Worm (Caenorhabditis elegans): ENCODE data around the gene C32D5.8.
A peak's percentile ranks its signal among the peaks of the same experiment; 100 is the strongest.

Gene C32D5.8

ce11 chrII:6344513-6344912, 1.3 kb downstream of the C32D5.8 start:
- TF ChIP-seq nhr-25 (tag; optimal IDR thresholded peaks at IDR 0.05): no peak
- TF ChIP-seq R02D3.7 (tag; optimal IDR thresholded peaks at IDR 0.05): no peak

DNA sequence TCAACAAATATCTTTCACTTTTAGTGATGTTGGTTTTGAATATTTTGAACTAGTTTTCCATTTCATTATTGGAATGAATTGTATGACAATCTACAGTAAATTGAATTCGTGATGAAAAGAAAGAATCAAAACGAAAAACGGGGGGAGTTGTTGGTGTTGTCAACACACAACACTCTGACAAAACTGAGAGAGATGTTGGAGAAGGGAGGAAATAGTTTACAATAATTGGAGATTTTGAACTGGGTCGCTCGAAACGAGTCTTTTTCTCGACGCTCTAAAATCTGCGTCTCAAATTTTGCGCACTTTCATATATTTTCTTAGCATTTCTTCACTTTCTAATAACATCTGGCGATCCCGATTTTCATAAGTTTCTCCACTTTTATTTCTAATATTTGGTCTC, 1.9 kb downstream of the C32D5.8 start, which contains the start of gene txt-18:
txt-18 (plus strand) TSS at position 180 of the 400 bp plus-strand sequence.
- peak; percentile 6 for TF ChIP-seq ztf-4 (tag; optimal IDR thresholded peaks at IDR 0.05)
- peak in 1 of 2 experiments; percentile 34 for TF ChIP-seq lsy-2 (tag; optimal IDR thresholded peaks at IDR 0.05)
- no peak for TF ChIP-seq zag-1 (tag; optimal IDR thresholded peaks at IDR 0.05)
- TF ChIP-seq sma-9 (GFP tag; optimal IDR thresholded peaks at IDR 0.05): peak; percentile 48
- no peak for TF ChIP-seq sma-9 (tag; optimal IDR thresholded peaks at IDR 0.05)
- TF ChIP-seq egl-27 (tag; optimal IDR thresholded peaks at IDR 0.05): peak; percentile 17
- TF ChIP-seq nhr-25 (tag; optimal IDR thresholded peaks at IDR 0.05): peak; percentile 72
- TF ChIP-seq crh-2 (tag; optimal IDR thresholded peaks at IDR 0.05): peak; percentile 9
- no peak for TF ChIP-seq R02D3.7 (tag; optimal IDR thresholded peaks at IDR 0.05)
- peak; percentile 72 for TF ChIP-seq blmp-1 (tag; optimal IDR thresholded peaks at IDR 0.05; ENCODE audit: insufficient read depth)
- TF ChIP-seq nhr-21 (tag; optimal IDR thresholded peaks at IDR 0.05): peak; percentile 39
- TF ChIP-seq ztf-1 (GFP tag; conservative IDR thresholded peaks at IDR 0.05): no peak
- peak; percentile 59 for TF ChIP-seq nhr-129 (tag; optimal IDR thresholded peaks at IDR 0.05)
- peak; percentile 27 for TF ChIP-seq C34F6.9 (tag; optimal IDR thresholded peaks at IDR 0.05)
- peak; percentile 4 for TF ChIP-seq unc-55 (GFP tag; optimal IDR thresholded peaks at IDR 0.05)
- TF ChIP-seq F13H6.1 (tag; optimal IDR thresholded peaks at IDR 0.05): peak; percentile 13
- no peak for TF ChIP-seq sma-3 (GFP tag; optimal IDR thresholded peaks at IDR 0.05)

DNA sequence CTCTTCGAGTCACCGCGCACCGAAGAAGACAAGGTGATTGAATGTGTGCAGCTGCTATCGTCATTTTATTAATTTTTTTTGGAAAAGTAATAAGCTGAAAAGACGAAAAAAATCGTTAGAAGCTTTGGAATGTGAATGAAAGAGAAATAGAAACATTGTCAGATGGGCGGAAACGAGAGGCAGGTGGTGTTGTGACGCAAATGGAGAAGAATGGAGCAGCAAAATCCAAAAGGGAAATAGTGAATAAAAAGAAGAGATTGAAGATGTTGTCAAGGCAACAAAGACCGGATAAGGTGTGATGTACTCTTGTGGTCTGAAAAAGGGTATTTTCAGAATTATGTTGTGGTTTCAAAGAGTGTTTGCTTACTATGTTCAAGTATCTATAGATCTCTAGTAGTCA, 3.3 kb downstream of the C32D5.8 start:
- TF ChIP-seq Y55F3AM.14 (GFP tag; optimal IDR thresholded peaks at IDR 0.05) (no peak), nhr-237 (tag; optimal IDR thresholded peaks at IDR 0.05) (no peak), mdl-1 (tag; optimal IDR thresholded peaks at IDR 0.05) (no peak), lin-39 (tag; optimal IDR thresholded peaks at IDR 0.05) (no peak), dmd-4 (tag; optimal IDR thresholded peaks at IDR 0.05) (no peak), nhr-11 (tag; optimal IDR thresholded peaks at IDR 0.05) (no peak), lsy-2 (tag; optimal IDR thresholded peaks at IDR 0.05) (peak in 1 of 2 experiments; percentile 10), ztf-11 (tag; optimal IDR thresholded peaks at IDR 0.05) (no peak), nhr-21 (tag; optimal IDR thresholded peaks at IDR 0.05) (no peak), mab-5 (tag; optimal IDR thresholded peaks at IDR 0.05) (no peak), nhr-10 (tag; optimal IDR thresholded peaks at IDR 0.05) (no peak), ceh-16 (tag; optimal IDR thresholded peaks at IDR 0.05) (no peak), unc-62 (GFP tag; optimal IDR thresholded peaks at IDR 0.05) (no peak), nhr-129 (tag; optimal IDR thresholded peaks at IDR 0.05) (peak; percentile 11), ceh-82 (tag; optimal IDR thresholded peaks at IDR 0.05) (no peak), crh-2 (tag; optimal IDR thresholded peaks at IDR 0.05) (peak; percentile 2)

DNA sequence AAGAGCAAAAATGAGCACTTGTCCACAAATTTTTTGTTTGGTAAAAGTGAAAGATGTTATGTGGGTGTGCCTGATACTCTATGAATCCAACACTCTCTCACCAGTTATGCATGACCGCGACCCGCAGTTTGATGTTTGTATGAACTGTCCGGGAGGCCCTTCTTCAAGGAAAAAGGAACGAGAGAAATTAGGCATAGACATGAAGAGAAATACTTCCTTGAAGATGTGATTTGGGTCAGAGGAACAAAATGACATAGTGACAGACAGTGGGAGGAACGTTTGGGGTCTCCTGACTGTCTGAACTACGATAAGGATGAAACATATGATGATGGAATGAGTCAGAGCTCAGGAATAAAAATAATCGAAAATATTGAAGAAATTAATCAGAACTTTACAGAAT, 4.7 kb downstream of the C32D5.8 start:
- TF ChIP-seq fos-1 (tag; optimal IDR thresholded peaks at IDR 0.05) (peak; percentile 42), unc-39 (tag; optimal IDR thresholded peaks at IDR 0.05) (no peak)

ce11 chrII:6339948-6340347, 5.8 kb downstream of the C32D5.8 start, which contains the start of gene C32D5.7:
C32D5.7 (minus strand) TSS chrII:6340048.
- TF ChIP-seq lsy-2 (tag; optimal IDR thresholded peaks at IDR 0.05) (no peak), ztf-11 (tag; optimal IDR thresholded peaks at IDR 0.05) (no peak), lin-11 (tag; optimal IDR thresholded peaks at IDR 0.05) (no peak), mdl-1 (tag; optimal IDR thresholded peaks at IDR 0.05) (no peak), sma-9 (GFP tag; optimal IDR thresholded peaks at IDR 0.05) (no peak), sma-9 (tag; optimal IDR thresholded peaks at IDR 0.05) (no peak), lin-13 (GFP tag; optimal IDR thresholded peaks at IDR 0.05) (no peak), zag-1 (tag; optimal IDR thresholded peaks at IDR 0.05) (no peak), nhr-10 (tag; optimal IDR thresholded peaks at IDR 0.05) (no peak), unc-39 (tag; optimal IDR thresholded peaks at IDR 0.05) (no peak), dmd-4 (tag; optimal IDR thresholded peaks at IDR 0.05) (no peak)

ce11 chrII:6339511-6339910, 6.3 kb downstream of the C32D5.8 start:
- TF ChIP-seq elt-1 (tag; optimal IDR thresholded peaks at IDR 0.05): no peak
- TF ChIP-seq fos-1 (tag; optimal IDR thresholded peaks at IDR 0.05): peak; percentile 46
